Worm (Caenorhabditis elegans): Measurements from ENCODE around the gene F38E1.10.

The F38E1.10 gene

ce11 chrV:8351371-8351770, 23.9 kb downstream of the F38E1.10 start, which contains the start of gene srsx-22:
Gene srsx-22 (plus strand): TSS chrV:8351671.
- TF ChIP-seq pqm-1 (tag; optimal IDR thresholded peaks at IDR 0.05) (no peak), jun-1 (tag; optimal IDR thresholded peaks at IDR 0.05) (no peak), pha-4 (tag; optimal IDR thresholded peaks at IDR 0.05) (no peak), nhr-28 (tag; optimal IDR thresholded peaks at IDR 0.05) (no peak), nhr-43 (tag; optimal IDR thresholded peaks at IDR 0.05; ENCODE audit: poor library complexity, severe bottlenecking) (no peak), nhr-237 (tag; optimal IDR thresholded peaks at IDR 0.05) (no peak), ztf-4 (tag; optimal IDR thresholded peaks at IDR 0.05) (no peak), fos-1 (tag; optimal IDR thresholded peaks at IDR 0.05) (no peak), nhr-11 (tag; optimal IDR thresholded peaks at IDR 0.05) (no peak), aly-2 (tag; optimal IDR thresholded peaks at IDR 0.05) (no peak), elt-3 (tag; optimal IDR thresholded peaks at IDR 0.05) (no peak), ceh-28 (tag; optimal IDR thresholded peaks at IDR 0.05) (no peak), ama-1 (optimal IDR thresholded peaks at IDR 0.05) (no peak), hmg-11 (tag; optimal IDR thresholded peaks at IDR 0.05) (no peak), fkh-2 (tag; optimal IDR thresholded peaks at IDR 0.05) (no peak)

DNA sequence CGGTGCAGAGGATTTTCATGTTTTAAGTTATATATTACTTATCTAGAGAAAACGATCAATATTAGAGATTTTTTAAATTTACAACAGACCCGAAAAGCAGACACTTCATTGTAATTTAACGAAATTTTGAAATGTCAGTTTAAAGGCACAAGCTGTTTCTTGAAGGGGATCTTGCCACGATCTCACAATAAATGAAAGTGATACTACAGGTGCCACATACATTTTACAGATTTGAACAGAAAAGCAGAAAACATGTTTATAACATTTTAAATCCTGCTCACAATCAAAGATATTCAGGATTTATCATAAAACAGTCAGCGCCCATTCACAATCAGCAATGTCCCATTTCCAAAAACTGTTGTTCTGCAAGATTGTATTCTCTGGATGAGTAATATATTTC, 25.4 kb downstream of the F38E1.10 start:
- TF ChIP-seq mdl-1 (tag; optimal IDR thresholded peaks at IDR 0.05): no peak
- no peak for TF ChIP-seq lsy-12 (tag; optimal IDR thresholded peaks at IDR 0.05)
- no peak for TF ChIP-seq fos-1 (tag; optimal IDR thresholded peaks at IDR 0.05)
- no peak for TF ChIP-seq ztf-4 (tag; optimal IDR thresholded peaks at IDR 0.05)
- TF ChIP-seq jun-1 (tag; optimal IDR thresholded peaks at IDR 0.05): no peak
- no peak for TF ChIP-seq nhr-11 (tag; optimal IDR thresholded peaks at IDR 0.05)

ce11 chrV:8348959-8349389, 26.3 kb downstream of the F38E1.10 start:
- TF ChIP-seq lin-39 (tag; optimal IDR thresholded peaks at IDR 0.05): peak; percentile 74
- no peak for TF ChIP-seq nhr-237 (tag; optimal IDR thresholded peaks at IDR 0.05)
- peak; percentile 63 for TF ChIP-seq egl-27 (tag; optimal IDR thresholded peaks at IDR 0.05)
- peak; percentile 69 for TF ChIP-seq ceh-82 (tag; optimal IDR thresholded peaks at IDR 0.05)
- TF ChIP-seq fkh-2 (tag; optimal IDR thresholded peaks at IDR 0.05): no peak
- peak; percentile 74 for TF ChIP-seq tbx-2 (tag; optimal IDR thresholded peaks at IDR 0.05)
- TF ChIP-seq elt-1 (tag; optimal IDR thresholded peaks at IDR 0.05): peak; percentile 19
- TF ChIP-seq jun-1 (tag; optimal IDR thresholded peaks at IDR 0.05): peak; percentile 33
- TF ChIP-seq nhr-23 (tag; optimal IDR thresholded peaks at IDR 0.05): peak; percentile 85
- no peak for TF ChIP-seq ZK546.5 (tag; optimal IDR thresholded peaks at IDR 0.05)
- TF ChIP-seq ceh-9 (tag; optimal IDR thresholded peaks at IDR 0.05): no peak
- TF ChIP-seq egl-5 (tag; optimal IDR thresholded peaks at IDR 0.05): no peak
- no peak for TF ChIP-seq nhr-76 (tag; optimal IDR thresholded peaks at IDR 0.05)
- no peak for TF ChIP-seq eor-1 (tag; optimal IDR thresholded peaks at IDR 0.05)
- no peak for TF ChIP-seq nhr-12 (tag; optimal IDR thresholded peaks at IDR 0.05)
- peak; percentile 70 for TF ChIP-seq lin-15B (tag; optimal IDR thresholded peaks at IDR 0.05)
- TF ChIP-seq daf-12 (tag; optimal IDR thresholded peaks at IDR 0.05): no peak
- TF ChIP-seq elt-2 (tag; optimal IDR thresholded peaks at IDR 0.05): peak; percentile 71
- TF ChIP-seq elt-3 (tag; optimal IDR thresholded peaks at IDR 0.05): peak in 1 of 3 experiments; percentile 14
- peak; percentile 78 for TF ChIP-seq R02D3.7 (tag; optimal IDR thresholded peaks at IDR 0.05)
- no peak for TF ChIP-seq sea-2 (GFP tag; optimal IDR thresholded peaks at IDR 0.05)
- TF ChIP-seq nhr-43 (tag; optimal IDR thresholded peaks at IDR 0.05; ENCODE audit: poor library complexity, severe bottlenecking): peak; percentile 89
- no peak for TF ChIP-seq nhr-28 (tag; optimal IDR thresholded peaks at IDR 0.05)
- TF ChIP-seq nhr-67 (tag; optimal IDR thresholded peaks at IDR 0.05): no peak
- peak; percentile 75 for TF ChIP-seq ceh-28 (tag; optimal IDR thresholded peaks at IDR 0.05)
- TF ChIP-seq nfya-1 (tag; optimal IDR thresholded peaks at IDR 0.05; ENCODE audit: insufficient read depth): peak; percentile 94
- peak; percentile 45 for TF ChIP-seq nhr-77 (tag; optimal IDR thresholded peaks at IDR 0.05)
- TF ChIP-seq ztf-11 (tag; optimal IDR thresholded peaks at IDR 0.05): no peak
- TF ChIP-seq snpc-4 (tag; optimal IDR thresholded peaks at IDR 0.05): peak; percentile 99
- TF ChIP-seq nhr-25 (tag; optimal IDR thresholded peaks at IDR 0.05): peak; percentile 84
- TF ChIP-seq ama-1 (optimal IDR thresholded peaks at IDR 0.05): peak; percentile 98
- peak; percentile 73 for TF ChIP-seq pha-4 (tag; optimal IDR thresholded peaks at IDR 0.05)
- peak; percentile 7 for TF ChIP-seq ceh-16 (tag; optimal IDR thresholded peaks at IDR 0.05)
- TF ChIP-seq hmg-11 (tag; optimal IDR thresholded peaks at IDR 0.05): peak; percentile 78
- TF ChIP-seq mml-1 (tag; optimal IDR thresholded peaks at IDR 0.05): no peak
- TF ChIP-seq nhr-11 (tag; optimal IDR thresholded peaks at IDR 0.05): no peak
- TF ChIP-seq ztf-4 (tag; optimal IDR thresholded peaks at IDR 0.05): no peak
- TF ChIP-seq fos-1 (tag; optimal IDR thresholded peaks at IDR 0.05): peak; percentile 13
- no peak for TF ChIP-seq fkh-10 (GFP tag; optimal IDR thresholded peaks at IDR 0.05)
- peak; percentile 45 for TF ChIP-seq unc-62 (GFP tag; optimal IDR thresholded peaks at IDR 0.05)
- TF ChIP-seq aly-2 (tag; optimal IDR thresholded peaks at IDR 0.05): peak; percentile 29
- peak; percentile 36 for TF ChIP-seq lsy-12 (tag; optimal IDR thresholded peaks at IDR 0.05)
- TF ChIP-seq pqm-1 (tag; optimal IDR thresholded peaks at IDR 0.05): peak; percentile 84
- TF ChIP-seq skn-1 (tag; optimal IDR thresholded peaks at IDR 0.05): peak; percentile 68
- peak; percentile 9 for TF ChIP-seq zag-1 (tag; optimal IDR thresholded peaks at IDR 0.05)

Data from whole organism, L3 larva.